Worm (Caenorhabditis elegans) whole organism, late embryonic: Measurements from ENCODE around the gene ZK430.5.
A peak's percentile ranks its signal among the peaks of the same experiment; 100 is the strongest.

Source experiments
- C38D4.7 ChIP-seq: fragments of 200-800 bp; sonication (Bioruptor generic); optimal IDR thresholded peaks from 2 replicates; lab custom pipeline; 2018; ENCODE audit warnings: mild to moderate bottlenecking, missing genetic modification characterization, moderate library complexity, missing compliant biosample characterization
- K02D7.2 ChIP-seq: sonication (generic microtip); optimal IDR thresholded peaks from 2 replicates; lab custom pipeline; 2017; ENCODE audit warnings: mild to moderate bottlenecking, missing genetic modification characterization, missing compliant biosample characterization
- T23F11.4 ChIP-seq: fragments of 200-800 bp; sonication (Bioruptor generic); optimal IDR thresholded peaks from 2 replicates; lab custom pipeline; 2018; ENCODE audit warnings: mild to moderate bottlenecking, missing genetic modification characterization, missing compliant biosample characterization
- ahr-1 ChIP-seq: sonication (generic microtip); optimal IDR thresholded peaks from 2 replicates; lab custom pipeline; 2016; ENCODE audit warnings: missing genetic modification characterization, missing compliant biosample characterization
- ceh-14 ChIP-seq: sonication (generic microtip); optimal IDR thresholded peaks from 2 replicates; lab custom pipeline; 2016; ENCODE audit warnings: missing genotype, missing genetic modification characterization, missing compliant biosample characterization
- ceh-18 ChIP-seq: sonication (generic microtip); optimal IDR thresholded peaks from 2 replicates; lab custom pipeline; 2016; ENCODE audit warnings: missing genetic modification characterization, missing compliant biosample characterization
- ceh-2 ChIP-seq: sonication (generic microtip); optimal IDR thresholded peaks from 2 replicates; lab custom pipeline; 2016; ENCODE audit warnings: missing genotype, missing genetic modification characterization, missing compliant biosample characterization
- ceh-22 ChIP-seq: sonication (generic microtip); optimal IDR thresholded peaks from 2 replicates; lab custom pipeline; 2017; ENCODE audit warnings: missing biosample characterization, missing genetic modification characterization
- ceh-31 ChIP-seq: sonication (generic microtip); optimal IDR thresholded peaks from 2 replicates; lab custom pipeline; 2016; ENCODE audit warnings: missing genetic modification characterization, missing compliant biosample characterization
- ceh-34 ChIP-seq: sonication (generic microtip); optimal IDR thresholded peaks from 2 replicates; lab custom pipeline; 2016; ENCODE audit warnings: mild to moderate bottlenecking, missing genetic modification characterization, missing compliant biosample characterization
- ceh-6 ChIP-seq: fragments of 200-800 bp; sonication (Bioruptor generic); optimal IDR thresholded peaks from 2 replicates; lab custom pipeline; 2018; ENCODE audit warnings: mild to moderate bottlenecking, missing genetic modification characterization, missing compliant biosample characterization
- ceh-9 ChIP-seq: sonication (generic microtip); optimal IDR thresholded peaks from 2 replicates; lab custom pipeline; 2016; ENCODE audit warnings: mild to moderate bottlenecking, missing genetic modification characterization, inconsistent platforms, missing compliant biosample characterization
- dve-1 ChIP-seq: sonication (generic microtip); optimal IDR thresholded peaks from 2 replicates; lab custom pipeline; 2017; ENCODE audit warnings: antibody characterized with exemption, mild to moderate bottlenecking, missing genetic modification characterization, missing compliant biosample characterization
- elt-4 ChIP-seq: sonication (generic microtip); optimal IDR thresholded peaks from 2 replicates; lab custom pipeline; 2016; ENCODE audit warnings: missing genetic modification characterization, missing compliant biosample characterization
- ets-4 ChIP-seq: sonication (generic microtip); optimal IDR thresholded peaks from 2 replicates; lab custom pipeline; 2016; ENCODE audit warnings: missing genetic modification characterization, missing compliant biosample characterization
- eyg-1 ChIP-seq: sonication (generic microtip); optimal IDR thresholded peaks from 2 replicates; lab custom pipeline; 2016; ENCODE audit warnings: missing genotype, missing genetic modification characterization, missing compliant biosample characterization
- fkh-10 ChIP-seq: fragments of 150-350 bp; optimal IDR thresholded peaks from 2 replicates; lab custom pipeline; 2014; ENCODE audit warnings: missing biosample characterization, missing genetic modification reagents, missing genetic modification characterization
- fkh-6 ChIP-seq: sonication (generic microtip); optimal IDR thresholded peaks from 2 replicates; lab custom pipeline; 2016; ENCODE audit warnings: missing genetic modification characterization, missing compliant biosample characterization
- hlh-30 ChIP-seq: sonication (generic microtip); optimal IDR thresholded peaks from 2 replicates; lab custom pipeline; 2017; ENCODE audit warnings: antibody characterized with exemption, missing genetic modification characterization, missing compliant biosample characterization; ENCODE audit not compliant: insufficient read depth
- hlh-8 ChIP-seq: sonication (generic microtip); optimal IDR thresholded peaks from 2 replicates; lab custom pipeline; 2016; ENCODE audit warnings: missing genotype, missing genetic modification characterization, missing compliant biosample characterization
- lim-6 ChIP-seq: sonication (generic microtip); optimal IDR thresholded peaks from 2 replicates; lab custom pipeline; 2016; ENCODE audit warnings: missing genetic modification characterization, missing compliant biosample characterization
- madf-2 ChIP-seq: sonication (generic microtip); optimal IDR thresholded peaks from 2 replicates; lab custom pipeline; 2017; ENCODE audit warnings: missing genetic modification characterization, missing compliant biosample characterization
- nfya-1 ChIP-seq: sonication (generic microtip); optimal IDR thresholded peaks from 2 replicates; lab custom pipeline; 2017; ENCODE audit warnings: missing genetic modification characterization, mild to moderate bottlenecking, missing compliant biosample characterization, antibody characterized with exemption, moderate library complexity
- npax-4 ChIP-seq: sonication (generic microtip); optimal IDR thresholded peaks from 2 replicates; lab custom pipeline; 2016; ENCODE audit warnings: missing genetic modification characterization, missing compliant biosample characterization
- odd-2 ChIP-seq: sonication (generic microtip); optimal IDR thresholded peaks from 2 replicates; lab custom pipeline; 2017; ENCODE audit warnings: antibody characterized with exemption, mild to moderate bottlenecking, missing genetic modification characterization, missing compliant biosample characterization
- pag-3 ChIP-seq: sonication (generic microtip); optimal IDR thresholded peaks from 2 replicates; lab custom pipeline; 2016; ENCODE audit warnings: missing compliant biosample characterization, missing genetic modification characterization, borderline replicate concordance
- pax-1 ChIP-seq: fragments of 150-350 bp; optimal IDR thresholded peaks from 2 replicates; lab custom pipeline; 2014; ENCODE audit warnings: missing biosample characterization, missing genetic modification characterization
- pqm-1 ChIP-seq: sonication (generic microtip); optimal IDR thresholded peaks from 2 replicates; lab custom pipeline; 2016; ENCODE audit warnings: missing genetic modification characterization, missing compliant biosample characterization
- rnt-1 ChIP-seq: sonication (generic microtip); optimal IDR thresholded peaks from 2 replicates; lab custom pipeline; 2016; ENCODE audit warnings: missing genetic modification characterization, missing compliant biosample characterization
- sdc-2 ChIP-seq: sonication (generic microtip); optimal IDR thresholded peaks from 2 replicates; lab custom pipeline; 2016; ENCODE audit warnings: missing genotype, missing genetic modification characterization, missing compliant biosample characterization
- syd-9 ChIP-seq: sonication (generic microtip); optimal IDR thresholded peaks from 2 replicates; lab custom pipeline; 2016; ENCODE audit warnings: mild to moderate bottlenecking, missing genetic modification characterization, moderate library complexity, missing compliant biosample characterization
- tbx-2 ChIP-seq: sonication (generic microtip); optimal IDR thresholded peaks from 2 replicates; lab custom pipeline; 2016; ENCODE audit warnings: missing genetic modification characterization, missing compliant biosample characterization
- unc-3 ChIP-seq, 2 experiments: fragments of 200-800 bp in 1 of 2; sonication (Bioruptor generic) in 1 of 2; sonication (generic microtip) in 1 of 2; conservative IDR thresholded peaks in 1 of 2; optimal IDR thresholded peaks in 1 of 2; 2 replicates each; pipeline versions ENCODE4 v1.3.6 to Lab custom; 2016 to 2022; ENCODE audit warnings: missing compliant biosample characterization in 2 of 2, missing genetic modification characterization in 2 of 2, missing genetic modification reagents in 1 of 2
- unc-42 ChIP-seq: sonication (generic microtip); optimal IDR thresholded peaks from 2 replicates; lab custom pipeline; 2016; ENCODE audit warnings: missing genotype, missing genetic modification characterization, missing compliant biosample characterization
- unc-86 ChIP-seq: sonication (generic microtip); optimal IDR thresholded peaks from 2 replicates; lab custom pipeline; 2016; ENCODE audit warnings: missing genetic modification characterization, missing compliant biosample characterization

The ZK430.5 gene

ce11 chrII:4444811-4445210 is 39.4 kb downstream of the ZK430.5 start:
- no peak for TF ChIP-seq ceh-31 (tag; lab: Kevin White, UChicago)
- TF ChIP-seq syd-9, result no peak
- no peak for TF ChIP-seq eyg-1 (tag; lab: Kevin White, UChicago)
- no peak for TF ChIP-seq ahr-1
- no peak for TF ChIP-seq sdc-2
- TF ChIP-seq madf-2 (tag; lab: Kevin White, UChicago), result no peak
- TF ChIP-seq odd-2 (tag; lab: Kevin White, UChicago), result no peak
- TF ChIP-seq tbx-2 (tag; lab: Kevin White, UChicago), result no peak
- no peak for TF ChIP-seq ceh-9
- no peak for TF ChIP-seq rnt-1 (tag; lab: Kevin White, UChicago)
- TF ChIP-seq pag-3 (tag; lab: Kevin White, UChicago), result no peak
- no peak for TF ChIP-seq ceh-2 (tag; lab: Kevin White, UChicago)
- TF ChIP-seq elt-4 (tag; lab: Kevin White, UChicago), result no peak

ce11 chrII:4453051-4453450 is 47.6 kb downstream of the ZK430.5 start, which contains the start of gene twk-2:
Gene twk-2 (minus strand): TSS chrII:4453151.
- TF ChIP-seq ceh-6 (GFP tag; lab: Kevin White, UChicago) (no peak), nfya-1 (tag; lab: Kevin White, UChicago) (no peak), pag-3 (tag; lab: Kevin White, UChicago) (no peak), elt-4 (tag; lab: Kevin White, UChicago) (no peak), unc-3 (GFP tag; conservative IDR thresholded peaks at IDR 0.05; lab: Robert Waterston, UW) (no peak), unc-3 (tag; optimal IDR thresholded peaks at IDR 0.05; lab: Kevin White, UChicago) (no peak), hlh-8 (tag; lab: Kevin White, UChicago) (no peak), ceh-34 (tag; lab: Kevin White, UChicago) (no peak), unc-86 (tag; lab: Kevin White, UChicago) (no peak), ceh-9 (no peak)

DNA sequence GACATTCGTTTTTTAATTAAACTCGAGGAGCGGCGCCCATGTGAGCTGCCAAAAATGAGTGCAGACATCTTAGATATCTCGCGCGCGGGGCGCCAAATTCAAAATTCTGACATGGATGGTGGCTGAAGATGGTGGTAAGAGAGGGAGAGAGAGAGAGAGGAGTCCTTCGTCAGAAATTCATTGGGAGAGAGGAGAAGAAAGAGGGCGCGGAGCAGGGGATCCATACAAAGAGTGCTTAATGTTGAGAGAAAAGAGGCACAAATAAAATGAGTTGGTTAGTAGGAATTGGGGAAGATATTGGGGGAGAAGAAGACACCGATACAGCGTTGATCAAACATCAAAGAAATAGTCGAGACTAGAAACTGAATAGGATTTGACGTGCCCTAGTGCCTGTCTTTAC is 48.0 kb downstream of the ZK430.5 start:
- TF ChIP-seq ceh-31 (tag; lab: Kevin White, UChicago) (peak; percentile 4), unc-42 (tag; lab: Kevin White, UChicago) (peak; percentile 54), ceh-34 (tag; lab: Kevin White, UChicago) (no peak)

DNA sequence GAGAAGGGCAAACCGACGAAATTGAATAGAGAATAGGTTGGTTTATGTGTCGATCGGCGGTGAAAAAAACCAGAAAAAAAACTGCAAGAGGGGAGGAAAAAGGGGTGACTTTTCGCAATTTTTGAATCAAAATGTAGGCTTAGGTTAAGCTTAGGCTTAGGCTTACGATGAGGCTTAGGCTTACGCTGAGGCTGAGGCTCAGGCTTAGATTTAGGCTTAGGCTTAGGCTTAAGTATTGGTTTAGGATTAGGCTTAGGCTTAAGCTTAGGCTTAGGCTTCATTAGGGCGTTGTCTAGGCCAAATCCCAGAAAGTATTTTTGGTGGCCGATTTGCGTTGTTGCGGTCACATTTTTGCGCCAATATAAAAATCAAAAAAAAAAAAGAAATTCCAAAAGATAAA is 49.4 kb downstream of the ZK430.5 start:
- TF ChIP-seq pax-1, result no peak
- TF ChIP-seq dve-1 (tag; lab: Kevin White, UChicago), result peak; percentile 63
- TF ChIP-seq, all 69 proteins: peak for 1

- no peak for TF ChIP-seq syd-9
- no peak for TF ChIP-seq fkh-6 (tag; lab: Kevin White, UChicago)
- no peak for TF ChIP-seq ceh-22 (tag; lab: Kevin White, UChicago)
- TF ChIP-seq C38D4.7 (GFP tag; lab: Kevin White, UChicago), result no peak
- no peak for TF ChIP-seq fkh-10 (GFP tag; lab: Kevin White, UChicago)
- TF ChIP-seq hlh-30 (tag; lab: Kevin White, UChicago), result no peak
- TF ChIP-seq T23F11.4, result no peak
- TF ChIP-seq tbx-2 (tag; lab: Kevin White, UChicago), result no peak
- TF ChIP-seq ahr-1, result no peak
- TF ChIP-seq pqm-1 (tag; lab: Kevin White, UChicago), result no peak
- peak; percentile 42 for TF ChIP-seq ceh-14
- TF ChIP-seq K02D7.2 (tag; lab: Kevin White, UChicago), result no peak
- no peak for TF ChIP-seq ets-4 (tag; lab: Kevin White, UChicago)
- peak; percentile 11 for TF ChIP-seq lim-6
- peak; percentile 53 for TF ChIP-seq unc-42 (tag; lab: Kevin White, UChicago)
- peak; percentile 39 for TF ChIP-seq ceh-18
- TF ChIP-seq ceh-31 (tag; lab: Kevin White, UChicago), result peak; percentile 59
- TF ChIP-seq npax-4, result no peak
- TF ChIP-seq, all 69 proteins: peak for 5
Measured at ce11 chrII:4456024-4456423, 50.6 kb downstream of the ZK430.5 start.
